Worm (Caenorhabditis elegans): ENCODE results near the gene cki-2.

The cki-2 gene

ce11 chrII:7836613-7837226 is 20.4 kb downstream of the cki-2 start:
- TF ChIP-seq lsy-2 (tag; optimal IDR thresholded peaks at IDR 0.05), result peak; percentile 55 to 69
- peak in 1 of 2 experiments; percentile 61 for TF ChIP-seq mdl-1 (tag; optimal IDR thresholded peaks at IDR 0.05)
- TF ChIP-seq fos-1 (tag; optimal IDR thresholded peaks at IDR 0.05), result no peak
- no peak for TF ChIP-seq dsc-1 (tag; optimal IDR thresholded peaks at IDR 0.05)
- TF ChIP-seq ama-1 (optimal IDR thresholded peaks at IDR 0.05), result no peak
- TF ChIP-seq hlh-4 (tag; optimal IDR thresholded peaks at IDR 0.05), result no peak
- no peak for TF ChIP-seq ztf-11 (tag; optimal IDR thresholded peaks at IDR 0.05)
- TF ChIP-seq pax-3 (tag; optimal IDR thresholded peaks at IDR 0.05), result no peak
- no peak for TF ChIP-seq unc-30 (tag; optimal IDR thresholded peaks at IDR 0.05)
- no peak for TF ChIP-seq lin-35 (GFP tag; optimal IDR thresholded peaks at IDR 0.05)
- no peak for TF ChIP-seq ces-1 (GFP tag; optimal IDR thresholded peaks at IDR 0.05)
- no peak for TF ChIP-seq hpl-2 (GFP tag; optimal IDR thresholded peaks at IDR 0.05)
- TF ChIP-seq jun-1 (tag; optimal IDR thresholded peaks at IDR 0.05), result no peak
- TF ChIP-seq unc-62 (GFP tag; optimal IDR thresholded peaks at IDR 0.05), result no peak
- peak; percentile 14 for TF ChIP-seq irx-1 (tag; optimal IDR thresholded peaks at IDR 0.05)
- no peak for TF ChIP-seq nhr-11 (tag; optimal IDR thresholded peaks at IDR 0.05)
- no peak for TF ChIP-seq egl-27 (tag; optimal IDR thresholded peaks at IDR 0.05)
- no peak for TF ChIP-seq lin-15B (tag; optimal IDR thresholded peaks at IDR 0.05)
- TF ChIP-seq alr-1 (tag; optimal IDR thresholded peaks at IDR 0.05; ENCODE audit: borderline replicate concordance), result no peak
- TF ChIP-seq lir-3 (tag; optimal IDR thresholded peaks at IDR 0.05; ENCODE audit: poor library complexity), result peak; percentile 49
- TF ChIP-seq nhr-76 (tag; optimal IDR thresholded peaks at IDR 0.05), result no peak
- no peak for TF ChIP-seq pqm-1 (tag; optimal IDR thresholded peaks at IDR 0.05)
- TF ChIP-seq mep-1 (tag; optimal IDR thresholded peaks at IDR 0.05), result no peak
- peak; percentile 80 for TF ChIP-seq nhr-19 (GFP tag; conservative IDR thresholded peaks at IDR 0.05)
- no peak for TF ChIP-seq fkh-4 (tag; optimal IDR thresholded peaks at IDR 0.05; ENCODE audit: borderline replicate concordance)
- no peak for TF ChIP-seq blmp-1 (tag; optimal IDR thresholded peaks at IDR 0.05)
- TF ChIP-seq unc-86 (tag; optimal IDR thresholded peaks at IDR 0.05), result no peak
- peak; percentile 47 for TF ChIP-seq nhr-47 (tag; optimal IDR thresholded peaks at IDR 0.05)
- TF ChIP-seq ceh-63 (GFP tag; optimal IDR thresholded peaks at IDR 0.05), result no peak
- TF ChIP-seq lin-13 (GFP tag; optimal IDR thresholded peaks at IDR 0.05), result no peak
- TF ChIP-seq swsn-7 (tag; optimal IDR thresholded peaks at IDR 0.05), result peak; percentile 64
- peak; percentile 55 for TF ChIP-seq ztf-4 (tag; optimal IDR thresholded peaks at IDR 0.05)
- TF ChIP-seq pag-3 (tag; optimal IDR thresholded peaks at IDR 0.05; ENCODE audit: borderline replicate concordance, insufficient read depth), result no peak
- peak in 1 of 3 experiments; percentile 13 for TF ChIP-seq dpl-1 (GFP tag; optimal IDR thresholded peaks at IDR 0.05)
- peak; percentile 28 for TF ChIP-seq C04F5.9 (tag; optimal IDR thresholded peaks at IDR 0.05)
- TF ChIP-seq isw-1 (GFP tag; IDR thresholded peaks at IDR 0.05), result no peak
- TF ChIP-seq nhr-12 (tag; optimal IDR thresholded peaks at IDR 0.05), result no peak
- no peak for TF ChIP-seq zag-1 (tag; optimal IDR thresholded peaks at IDR 0.05)
- no peak for TF ChIP-seq zip-4 (GFP tag; optimal IDR thresholded peaks at IDR 0.05)
- TF ChIP-seq C34B4.2 (tag; optimal IDR thresholded peaks at IDR 0.05), result no peak
- TF ChIP-seq tbx-2 (tag; optimal IDR thresholded peaks at IDR 0.05), result peak; percentile 71
- TF ChIP-seq nhr-28 (tag; optimal IDR thresholded peaks at IDR 0.05), result no peak
- TF ChIP-seq ceh-82 (tag; optimal IDR thresholded peaks at IDR 0.05), result no peak
- TF ChIP-seq Y116A8C.19 (tag; optimal IDR thresholded peaks at IDR 0.05; ENCODE audit: borderline replicate concordance), result no peak
- TF ChIP-seq nhr-71 (tag; optimal IDR thresholded peaks at IDR 0.05), result peak; percentile 94
- TF ChIP-seq nhr-77 (tag; optimal IDR thresholded peaks at IDR 0.05), result no peak
- peak; percentile 11 for TF ChIP-seq xbp-1 (tag; optimal IDR thresholded peaks at IDR 0.05)
- TF ChIP-seq mef-2 (tag; optimal IDR thresholded peaks at IDR 0.05), result no peak
- no peak for TF ChIP-seq tlp-1 (tag; optimal IDR thresholded peaks at IDR 0.05)
- TF ChIP-seq sptf-1 (tag; optimal IDR thresholded peaks at IDR 0.05), result no peak
- TF ChIP-seq fkh-8 (tag; optimal IDR thresholded peaks at IDR 0.05), result no peak
- TF ChIP-seq efl-3 (GFP tag; optimal IDR thresholded peaks at IDR 0.05), result no peak
- TF ChIP-seq unc-130 (tag; optimal IDR thresholded peaks at IDR 0.05), result peak; percentile 69

All from whole organism, L1 larva.